Worm (Caenorhabditis elegans) whole organism, L4 larva: ENCODE data around the gene Y38E10A.9.

Experiments used
- F10B5.3 ChIP-seq: sonication (generic microtip); optimal IDR thresholded peaks from 2 replicates; lab custom pipeline; 2016; ENCODE audit warnings: mild to moderate bottlenecking, missing genetic modification characterization, missing compliant biosample characterization
- F44E2.7 ChIP-seq: fragments of 200-800 bp; sonication (Bioruptor generic); IDR thresholded peaks from 2 replicates; pipeline ENCODE4 v2.1.2; 2022; ENCODE audit warnings: missing genetic modification characterization, missing compliant biosample characterization
- F49E8.2 ChIP-seq: sonication (generic microtip); optimal IDR thresholded peaks from 2 replicates; lab custom pipeline; 2016; ENCODE audit warnings: missing compliant biosample characterization, mild to moderate bottlenecking, missing genetic modification characterization, borderline replicate concordance
- Y48G9A.11 ChIP-seq: fragments of 200-800 bp; sonication (Bioruptor generic); IDR thresholded peaks from 2 replicates; pipeline ENCODE4 v1.3.6; 2022; ENCODE audit warnings: missing genetic modification reagents, missing genetic modification characterization, missing compliant biosample characterization
- Y5F2A.4 ChIP-seq: fragments of 200-800 bp; sonication (Bioruptor generic); optimal IDR thresholded peaks from 2 replicates; lab custom pipeline; 2018; ENCODE audit warnings: mild to moderate bottlenecking, missing genetic modification characterization, missing compliant biosample characterization
- aly-2 ChIP-seq: sonication (generic microtip); optimal IDR thresholded peaks from 2 replicates; lab custom pipeline; 2018; ENCODE audit warnings: missing biosample characterization, missing genetic modification characterization
- arid-1 ChIP-seq: fragments of 200-800 bp; sonication (Bioruptor generic); conservative IDR thresholded peaks from 2 replicates; pipeline ENCODE4 v1.3.6; 2022; ENCODE audit warnings: missing genetic modification reagents, missing genetic modification characterization, missing compliant biosample characterization
- ceh-20 ChIP-seq: fragments of 200-800 bp; sonication (Bioruptor generic); IDR thresholded peaks from 2 replicates; pipeline ENCODE4 v1.3.6; 2022; ENCODE audit warnings: missing genetic modification reagents, missing genetic modification characterization, missing compliant biosample characterization
- ceh-44 ChIP-seq: fragments of 200-800 bp; sonication (Bioruptor generic); IDR thresholded peaks from 2 replicates; pipeline ENCODE4 v1.3.6; 2022; ENCODE audit warnings: missing genetic modification reagents, missing genetic modification characterization, missing compliant biosample characterization
- ceh-82 ChIP-seq: sonication (generic microtip); optimal IDR thresholded peaks from 2 replicates; lab custom pipeline; 2017; ENCODE audit warnings: missing biosample characterization, missing genetic modification characterization
- ctbp-1 ChIP-seq: fragments of 200-800 bp; sonication (Bioruptor generic); IDR thresholded peaks from 2 replicates; pipeline ENCODE4 v1.3.6; 2022; ENCODE audit warnings: missing genetic modification reagents, missing genetic modification characterization, missing compliant biosample characterization
- daf-16 ChIP-seq, 3 experiments: sonication (generic microtip); optimal IDR thresholded peaks; 2 replicates each; lab custom pipeline; 2016 to 2017; ENCODE audit warnings: missing genetic modification characterization in 3 of 3, missing genetic modification reagents in 3 of 3, mild to moderate bottlenecking in 2 of 3, missing compliant biosample characterization in 2 of 3, missing biosample characterization in 1 of 3, moderate library complexity in 1 of 3
- dmd-9 ChIP-seq: fragments of 200-800 bp; sonication (Bioruptor generic); IDR thresholded peaks from 2 replicates; pipeline ENCODE4 v1.3.6; 2022; ENCODE audit warnings: missing genetic modification reagents, missing genetic modification characterization, missing compliant biosample characterization
- dve-1 ChIP-seq: sonication (generic microtip); optimal IDR thresholded peaks from 2 replicates; lab custom pipeline; 2017; ENCODE audit warnings: antibody characterized with exemption, mild to moderate bottlenecking, missing genetic modification characterization, missing compliant biosample characterization; ENCODE audit not compliant: insufficient read depth
- egl-43 ChIP-seq: fragments of 200-800 bp; sonication (Bioruptor generic); IDR thresholded peaks from 2 replicates; pipeline ENCODE4 v1.3.6; 2022; ENCODE audit warnings: missing genetic modification reagents, missing genetic modification characterization, missing compliant biosample characterization
- hif-1 ChIP-seq, 2 experiments: sonication (generic microtip); optimal IDR thresholded peaks; 2 replicates each; lab custom pipeline; 2016 to 2017; ENCODE audit warnings: missing compliant biosample characterization in 2 of 2, missing genetic modification characterization in 2 of 2, missing genetic modification reagents in 2 of 2, missing genotype in 2 of 2, mild to moderate bottlenecking in 1 of 2
- hlh-11 ChIP-seq: fragments of 200-800 bp; sonication (Bioruptor generic); optimal IDR thresholded peaks from 2 replicates; lab custom pipeline; 2018; ENCODE audit warnings: mild to moderate bottlenecking, missing genetic modification characterization, missing compliant biosample characterization
- hmg-1.1 ChIP-seq: fragments of 200-800 bp; sonication (Bioruptor generic); IDR thresholded peaks from 2 replicates; pipeline ENCODE4 v1.3.6; 2022; ENCODE audit warnings: missing genetic modification reagents, missing genetic modification characterization, missing compliant biosample characterization
- lim-7 ChIP-seq: fragments of 200-800 bp; sonication (Bioruptor generic); IDR thresholded peaks from 2 replicates; pipeline ENCODE4 v1.3.6; 2022; ENCODE audit warnings: missing genetic modification characterization, missing compliant biosample characterization
- lin-29 ChIP-seq: fragments of 200-800 bp; sonication (Bioruptor generic); IDR thresholded peaks from 2 replicates; pipeline ENCODE4 v1.3.6; 2022; ENCODE audit warnings: missing genetic modification reagents, missing genetic modification characterization, missing compliant biosample characterization
- lsy-2 ChIP-seq, 2 experiments: fragments of 150-350 bp in 1 of 2; sonication (generic microtip) in 1 of 2; optimal IDR thresholded peaks; 2 replicates each; lab custom pipeline; 2014 to 2017; ENCODE audit warnings: missing biosample characterization in 2 of 2, missing genetic modification characterization in 2 of 2
- madf-5 ChIP-seq, 2 experiments: fragments of 200-800 bp; sonication (Bioruptor generic); IDR thresholded peaks; 2 replicates each; pipeline ENCODE4 v1.3.6; 2022; ENCODE audit warnings: missing compliant biosample characterization in 2 of 2, missing genetic modification characterization in 2 of 2
- mdt-29 ChIP-seq: fragments of 200-800 bp; sonication (Bioruptor generic); IDR thresholded peaks from 2 replicates; pipeline ENCODE4 v1.3.6; 2022; ENCODE audit warnings: missing genetic modification reagents, missing genetic modification characterization, missing compliant biosample characterization
- mxl-2 ChIP-seq: fragments of 200-800 bp; sonication (Bioruptor generic); conservative IDR thresholded peaks from 2 replicates; pipeline ENCODE4 v1.3.6; 2022; ENCODE audit warnings: missing genetic modification reagents, missing genetic modification characterization, missing compliant biosample characterization
- nhr-102 ChIP-seq: sonication (generic microtip); optimal IDR thresholded peaks from 2 replicates; lab custom pipeline; 2016; ENCODE audit warnings: mild to moderate bottlenecking, missing genetic modification characterization, moderate library complexity, missing compliant biosample characterization
- pha-4 ChIP-seq, 2 experiments: fragments of 150-350 bp in 1 of 2; fragments of 200-800 bp in 1 of 2; sonication (Bioruptor generic) in 1 of 2; IDR thresholded peaks in 1 of 2; optimal IDR thresholded peaks in 1 of 2; 2 replicates each; pipeline versions ENCODE4 v1.3.6 to Lab custom; 2014 to 2022; ENCODE audit warnings: missing genetic modification characterization in 2 of 2, missing genetic modification reagents in 2 of 2, missing biosample characterization in 1 of 2, missing compliant biosample characterization in 1 of 2
- php-3 ChIP-seq: fragments of 200-800 bp; sonication (Bioruptor generic); IDR thresholded peaks from 2 replicates; pipeline ENCODE4 v1.3.6; 2022; ENCODE audit warnings: missing genetic modification reagents, missing genetic modification characterization, missing compliant biosample characterization
- pqm-1 ChIP-seq: sonication (generic microtip); optimal IDR thresholded peaks from 2 replicates; lab custom pipeline; 2017; ENCODE audit warnings: missing biosample characterization, missing genetic modification characterization
- saeg-2 ChIP-seq: fragments of 200-800 bp; sonication (Bioruptor generic); IDR thresholded peaks from 2 replicates; pipeline ENCODE4 v1.3.6; 2022; ENCODE audit warnings: missing genetic modification reagents, missing genetic modification characterization, missing compliant biosample characterization
- skn-1 ChIP-seq: fragments of 150-350 bp; optimal IDR thresholded peaks from 2 replicates; lab custom pipeline; 2014; ENCODE audit warnings: missing biosample characterization, missing genetic modification characterization
- spr-3 ChIP-seq: fragments of 200-800 bp; sonication (Bioruptor generic); optimal IDR thresholded peaks from 2 replicates; lab custom pipeline; 2018; ENCODE audit warnings: mild to moderate bottlenecking, missing genetic modification characterization, missing compliant biosample characterization
- unc-130 ChIP-seq: sonication (generic microtip); optimal IDR thresholded peaks from 2 replicates; lab custom pipeline; 2016; ENCODE audit warnings: missing genetic modification reagents, missing genetic modification characterization, missing compliant biosample characterization
- vab-7 ChIP-seq: fragments of 200-800 bp; sonication (Bioruptor generic); IDR thresholded peaks from 2 replicates; pipeline ENCODE4 v1.3.6; 2022; ENCODE audit warnings: missing genetic modification reagents, missing genetic modification characterization, missing compliant biosample characterization
- zfp-2 ChIP-seq: sonication (generic microtip); optimal IDR thresholded peaks from 2 replicates; lab custom pipeline; 2016; ENCODE audit warnings: mild to moderate bottlenecking, missing genetic modification characterization, missing compliant biosample characterization
- zfp-3 ChIP-seq: fragments of 200-800 bp; sonication (Bioruptor generic); conservative IDR thresholded peaks from 2 replicates; pipeline ENCODE4 v1.3.6; 2022; ENCODE audit warnings: missing genetic modification reagents, missing genetic modification characterization, missing compliant biosample characterization
- ztf-7 ChIP-seq: fragments of 150-350 bp; optimal IDR thresholded peaks from 2 replicates; lab custom pipeline; 2014; ENCODE audit warnings: missing biosample characterization, missing genetic modification characterization

The Y38E10A.9 gene

ce11 chrII:12572760-12573159, 36.0 kb upstream of the Y38E10A.9 start, which contains the start of gene Y38E10A.35:
Gene Y38E10A.35 (minus strand): TSS chrII:12572860.
- TF ChIP-seq hmg-1.1 (no peak), hif-1 (tag; optimal IDR thresholded peaks at IDR 0.05; lab: Kevin White, UChicago) (no peak), F49E8.2 (tag; lab: Kevin White, UChicago) (no peak), mdt-29 (GFP tag; lab: Robert Waterston, UW) (no peak), Y5F2A.4 (no peak), hlh-11 (tag; lab: Kevin White, UChicago) (no peak), dve-1 (no peak), zfp-2 (no peak), ztf-7 (tag; lab: Kevin White, UChicago) (no peak), spr-3 (GFP tag; lab: Kevin White, UChicago) (no peak), skn-1 (tag; lab: Kevin White, UChicago) (no peak), lim-7 (GFP tag; lab: Robert Waterston, UW) (no peak), egl-43 (GFP tag; lab: Robert Waterston, UW) (no peak), mxl-2 (no peak), ceh-82 (tag; lab: Kevin White, UChicago) (no peak), pha-4 (GFP tag; IDR thresholded peaks at IDR 0.05; lab: Robert Waterston, UW) (no peak), pha-4 (tag; optimal IDR thresholded peaks at IDR 0.05; lab: Kevin White, UChicago) (no peak), pqm-1 (tag; lab: Kevin White, UChicago) (no peak), zfp-3 (GFP tag; lab: Robert Waterston, UW) (no peak), ceh-44 (GFP tag; lab: Robert Waterston, UW) (no peak), dmd-9 (GFP tag; lab: Robert Waterston, UW) (no peak)

DNA sequence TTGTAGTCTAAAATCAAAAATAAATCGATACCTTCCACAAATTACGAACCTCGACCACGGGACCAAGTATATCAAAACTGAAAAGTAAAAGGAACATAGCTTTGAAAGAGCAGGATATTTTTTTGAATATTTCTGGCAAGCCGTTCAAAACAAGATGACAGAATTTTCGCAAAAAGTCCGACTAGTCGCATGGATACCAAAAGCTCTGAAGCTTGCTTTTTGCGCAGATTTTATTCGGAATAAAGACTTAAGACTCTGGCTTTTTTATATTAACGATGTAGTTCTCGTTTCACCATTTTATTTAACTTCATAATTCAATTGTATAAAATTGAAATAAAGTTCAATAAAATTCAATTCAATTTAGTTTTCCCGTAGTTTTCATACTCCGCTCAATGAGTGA, 35.2 kb upstream of the Y38E10A.9 start, which contains the start of gene Y38E10A.2:
Y38E10A.2 (minus strand) TSS at position 101 of the 400 bp plus-strand sequence.
- TF ChIP-seq nhr-102 (tag; lab: Kevin White, UChicago) (no peak), spr-3 (GFP tag; lab: Kevin White, UChicago) (no peak), php-3 (GFP tag; lab: Robert Waterston, UW) (no peak), lsy-2 (tag; optimal IDR thresholded peaks at IDR 0.05; lab: Kevin White, UChicago) (no peak), Y48G9A.11 (GFP tag; lab: Robert Waterston, UW) (no peak), arid-1 (GFP tag; lab: Robert Waterston, UW) (no peak), madf-5 (GFP tag; IDR thresholded peaks at IDR 0.05; lab: Robert Waterston, UW) (no peak), lin-29 (no peak), F44E2.7 (no peak), saeg-2 (GFP tag; lab: Robert Waterston, UW) (no peak), unc-130 (no peak), ceh-20 (GFP tag; lab: Robert Waterston, UW) (no peak), daf-16 (GFP tag; optimal IDR thresholded peaks at IDR 0.05; lab: Kevin White, UChicago) (no peak), daf-16 (tag; optimal IDR thresholded peaks at IDR 0.05; lab: Kevin White, UChicago) (no peak), ctbp-1 (no peak), aly-2 (tag; lab: Kevin White, UChicago) (no peak), vab-7 (GFP tag; lab: Robert Waterston, UW) (no peak)

- no peak for TF ChIP-seq F10B5.3
These were observed 34.1 kb upstream of the Y38E10A.9 start, which contains the start of gene Y38E10A.3 for ce11 chrII:12574668-12575067. Gene Y38E10A.3 (minus strand): TSS chrII:12574768.
